Fruit fly (Drosophila melanogaster) whole organism, embryonic: ENCODE measurements around the gene Nepl4.
A peak's percentile ranks its signal among the peaks of the same experiment; 100 is the strongest.

Experiments used
- BEAF-32 ChIP-seq: fragments of 200-800 bp; sonication (Bioruptor generic); optimal IDR thresholded peaks from 3 replicates; lab custom pipeline; 2017; ENCODE audit warnings: missing biosample characterization, missing genetic modification characterization, mild to moderate bottlenecking, moderate library complexity, missing genetic modification reagents
- CG11696 ChIP-seq: fragments of 200-800 bp; sonication (Bioruptor generic); IDR thresholded peaks from 2 replicates; pipeline ENCODE4 v1.3.6; 2022; ENCODE audit warnings: missing biosample characterization, missing genetic modification characterization
- CG13624 ChIP-seq: fragments of 200-800 bp; sonication (Bioruptor generic); optimal IDR thresholded peaks from 2 replicates; lab custom pipeline; 2016; ENCODE audit warnings: missing biosample characterization, missing genetic modification characterization
- CG16863 ChIP-seq: fragments of 200-800 bp; sonication (Bioruptor generic); optimal IDR thresholded peaks from 3 replicates; lab custom pipeline; 2016; ENCODE audit warnings: missing biosample characterization, missing genetic modification characterization
- CG17359 ChIP-seq: fragments of 200-800 bp; sonication (Bioruptor generic); optimal IDR thresholded peaks from 3 replicates; lab custom pipeline; 2018; ENCODE audit warnings: missing biosample characterization, mild to moderate bottlenecking, missing genetic modification characterization, moderate library complexity
- CG1792 ChIP-seq: fragments of 200-800 bp; sonication (Bioruptor generic); optimal IDR thresholded peaks from 2 replicates; lab custom pipeline; 2016; ENCODE audit warnings: missing biosample characterization, missing genetic modification characterization
- CG18011 ChIP-seq: fragments of 200-800 bp; sonication (Bioruptor generic); optimal IDR thresholded peaks from 2 replicates; lab custom pipeline; 2017; ENCODE audit warnings: missing biosample characterization, missing genetic modification characterization, mild to moderate bottlenecking, moderate library complexity, missing genotype
- CG1832 ChIP-seq: fragments of 200-800 bp; sonication (Bioruptor generic); optimal IDR thresholded peaks from 2 replicates; lab custom pipeline; 2017; ENCODE audit warnings: missing biosample characterization, mild to moderate bottlenecking, missing genetic modification characterization, inconsistent platforms
- CG18599 ChIP-seq: fragments of 200-800 bp; sonication (Bioruptor generic); optimal IDR thresholded peaks from 3 replicates; lab custom pipeline; 2017; ENCODE audit warnings: missing biosample characterization, missing genetic modification characterization, mild to moderate bottlenecking, moderate library complexity, missing genetic modification reagents
- CG2120 ChIP-seq: fragments of 200-800 bp; sonication (Bioruptor generic); optimal IDR thresholded peaks from 3 replicates; lab custom pipeline; 2016; ENCODE audit warnings: missing biosample characterization, missing genetic modification characterization
- CG30020 ChIP-seq: fragments of 200-800 bp; optimal IDR thresholded peaks from 2 replicates; lab custom pipeline; 2019; ENCODE audit warnings: missing biosample characterization, mild to moderate bottlenecking, missing genetic modification characterization, moderate library complexity
- CG3407 ChIP-seq: fragments of 200-800 bp; sonication (Bioruptor generic); optimal IDR thresholded peaks from 2 replicates; lab custom pipeline; 2018; ENCODE audit warnings: missing biosample characterization, mild to moderate bottlenecking, missing genetic modification characterization
- CG34224 ChIP-seq: fragments of 200-800 bp; sonication (Bioruptor generic); IDR thresholded peaks from 3 replicates; pipeline ENCODE4 v1.3.6; 2022; ENCODE audit warnings: missing biosample characterization, missing genetic modification characterization; ENCODE audit not compliant: partially characterized antibody
- CG3726 ChIP-seq: fragments of 200-800 bp; sonication (Bioruptor generic); IDR thresholded peaks from 3 replicates; pipeline ENCODE4, ENCODE4 v1.3.6; 2022; ENCODE audit warnings: missing biosample characterization, missing genetic modification characterization
- CG5953 ChIP-seq: fragments of 200-800 bp; sonication (Bioruptor generic); IDR thresholded peaks from 2 replicates; pipeline ENCODE4 v1.3.6; 2022; ENCODE audit warnings: missing biosample characterization, missing genetic modification characterization
- CG7963 ChIP-seq: fragments of 200-800 bp; sonication (Bioruptor generic); IDR thresholded peaks from 3 replicates; pipeline ENCODE4 v1.3.6; 2022; ENCODE audit warnings: missing biosample characterization, missing genetic modification characterization; ENCODE audit not compliant: partially characterized antibody
- CG9797 ChIP-seq: fragments of 200-800 bp; sonication (Bioruptor generic); optimal IDR thresholded peaks from 3 replicates; lab custom pipeline; 2018; ENCODE audit warnings: missing biosample characterization, mild to moderate bottlenecking, missing genetic modification characterization
- Dfd ChIP-seq, 2 experiments: fragments of >200 bp; optimal IDR thresholded peaks; 2 replicates each; lab custom pipeline; 2017; ENCODE audit warnings: missing biosample characterization in 2 of 2, missing genetic modification characterization in 2 of 2
- Doc3 ChIP-seq: fragments of 200-800 bp; sonication (Bioruptor generic); IDR thresholded peaks from 3 replicates; pipeline ENCODE4 v1.3.6; 2022; ENCODE audit warnings: missing biosample characterization, missing genetic modification characterization; ENCODE audit not compliant: partially characterized antibody
- Fer3 ChIP-seq: fragments of 200-800 bp; sonication (Bioruptor generic); optimal IDR thresholded peaks from 2 replicates; lab custom pipeline; 2018; ENCODE audit warnings: missing biosample characterization, mild to moderate bottlenecking, missing genetic modification characterization, moderate library complexity
- Gsc ChIP-seq: fragments of 200-800 bp; sonication (Bioruptor generic); IDR thresholded peaks from 2 replicates; pipeline ENCODE4 v1.3.6; 2022; ENCODE audit warnings: missing biosample characterization, missing genetic modification characterization
- H15 ChIP-seq: fragments of 200-800 bp; sonication (Bioruptor generic); IDR thresholded peaks from 3 replicates; pipeline ENCODE4 v1.3.6; 2022; ENCODE audit warnings: missing biosample characterization, missing genetic modification characterization
- Hr39 ChIP-seq: fragments of >200 bp; optimal IDR thresholded peaks from 2 replicates; lab custom pipeline; 2017
- MESR4 ChIP-seq: fragments of 200-800 bp; sonication (Bioruptor generic); optimal IDR thresholded peaks from 2 replicates; lab custom pipeline; 2018; ENCODE audit warnings: missing biosample characterization, mild to moderate bottlenecking, missing genetic modification characterization, moderate library complexity
- Mad ChIP-seq: fragments of 200-800 bp; sonication (Bioruptor generic); optimal IDR thresholded peaks from 2 replicates; lab custom pipeline; 2016; ENCODE audit warnings: missing biosample characterization, missing genetic modification characterization
- Myb ChIP-seq: fragments of 200-800 bp; sonication (Bioruptor generic); optimal IDR thresholded peaks from 2 replicates; lab custom pipeline; 2016; ENCODE audit warnings: missing biosample characterization, missing genetic modification characterization
- NC2α ChIP-seq: fragments of 200-800 bp; sonication (Bioruptor generic); optimal IDR thresholded peaks from 2 replicates; lab custom pipeline; 2016; ENCODE audit warnings: missing biosample characterization, missing genetic modification characterization
- Neu2 ChIP-seq: fragments of 200-800 bp; sonication (Bioruptor generic); optimal IDR thresholded peaks from 3 replicates; lab custom pipeline; 2016; ENCODE audit warnings: missing biosample characterization, missing genetic modification characterization, borderline replicate concordance
- Nf-YB ChIP-seq: fragments of 200-800 bp; sonication (Bioruptor generic); optimal IDR thresholded peaks from 3 replicates; lab custom pipeline; 2019; ENCODE audit warnings: missing biosample characterization, mild to moderate bottlenecking, missing genetic modification characterization, moderate library complexity
- Sox100B ChIP-seq: fragments of 200-800 bp; sonication (Bioruptor generic); optimal IDR thresholded peaks from 3 replicates; lab custom pipeline; 2018; ENCODE audit warnings: missing biosample characterization, mild to moderate bottlenecking, missing genetic modification characterization
- Trl ChIP-seq, 3 experiments: fragments of >200 bp in 2 of 3; fragments of 200-800 bp in 1 of 3; sonication (Bioruptor generic) in 1 of 3; optimal IDR thresholded peaks; 2 replicates in 1 of 3; 3 replicates in 2 of 3; lab custom pipeline; 2016 to 2017; ENCODE audit warnings: missing biosample characterization in 1 of 3, missing genetic modification characterization in 1 of 3
- bab2 ChIP-seq: fragments of 200-800 bp; sonication (Bioruptor generic); optimal IDR thresholded peaks from 2 replicates; lab custom pipeline; 2016; ENCODE audit warnings: missing biosample characterization, missing genetic modification characterization
- cwo ChIP-seq: fragments of 200-800 bp; sonication (Bioruptor generic); optimal IDR thresholded peaks from 3 replicates; lab custom pipeline; 2017; ENCODE audit warnings: missing biosample characterization, missing genetic modification characterization, mild to moderate bottlenecking, moderate library complexity, missing genetic modification reagents
- dysf ChIP-seq: fragments of 200-800 bp; sonication (Bioruptor generic); IDR thresholded peaks from 3 replicates; pipeline ENCODE4 v1.3.6; 2022; ENCODE audit warnings: missing biosample characterization, missing genetic modification characterization
- eve ChIP-seq, 2 experiments: fragments of >200 bp; optimal IDR thresholded peaks; 2 replicates each; lab custom pipeline; 2017; ENCODE audit warnings: missing biosample characterization in 2 of 2, missing genetic modification characterization in 2 of 2
- fd3F ChIP-seq: fragments of 200-800 bp; sonication (Bioruptor generic); optimal IDR thresholded peaks from 2 replicates; lab custom pipeline; 2018; ENCODE audit warnings: missing biosample characterization, mild to moderate bottlenecking, missing genetic modification characterization, moderate library complexity
- gcm2 ChIP-seq: fragments of 200-800 bp; sonication (Bioruptor generic); optimal IDR thresholded peaks from 2 replicates; lab custom pipeline; 2016; ENCODE audit warnings: missing biosample characterization, missing genetic modification characterization
- gt ChIP-seq: fragments of 200-800 bp; sonication (Bioruptor generic); IDR thresholded peaks from 2 replicates; pipeline ENCODE4 v1.3.6; 2022; ENCODE audit warnings: missing biosample characterization, missing genetic modification characterization
- inv ChIP-seq: fragments of 200-800 bp; sonication (Bioruptor generic); IDR thresholded peaks from 2 replicates; pipeline ENCODE4 v1.3.6; 2022; ENCODE audit warnings: missing biosample characterization, missing genetic modification characterization; ENCODE audit not compliant: partially characterized antibody
- jing ChIP-seq: fragments of 200-800 bp; sonication (Bioruptor generic); optimal IDR thresholded peaks from 2 replicates; lab custom pipeline; 2018; ENCODE audit warnings: missing biosample characterization, mild to moderate bottlenecking, missing genetic modification characterization
- nerfin-1 ChIP-seq: fragments of 200-800 bp; sonication (Bioruptor generic); optimal IDR thresholded peaks from 3 replicates; lab custom pipeline; 2019; ENCODE audit warnings: missing biosample characterization, mild to moderate bottlenecking, missing genetic modification characterization, moderate library complexity
- nerfin-2 ChIP-seq: fragments of 200-800 bp; sonication (Bioruptor generic); IDR thresholded peaks from 2 replicates; pipeline ENCODE4 v1.3.6; 2022; ENCODE audit warnings: missing biosample characterization, missing genetic modification characterization; ENCODE audit not compliant: partially characterized antibody
- pfk ChIP-seq: fragments of 200-800 bp; sonication (Bioruptor generic); optimal IDR thresholded peaks from 2 replicates; lab custom pipeline; 2018; ENCODE audit warnings: missing biosample characterization, mild to moderate bottlenecking, missing genetic modification characterization, moderate library complexity
- sens ChIP-seq: fragments of 200-800 bp; sonication (Bioruptor generic); peaks from one replicate; lab custom pipeline; 2016; ENCODE audit warnings: missing biosample characterization, missing genetic modification characterization
- sisA ChIP-seq: fragments of 200-800 bp; sonication (Bioruptor generic); IDR thresholded peaks from 2 replicates; pipeline ENCODE4 v1.3.6; 2022; ENCODE audit warnings: missing biosample characterization, missing genetic modification characterization
- so ChIP-seq: fragments of 200-800 bp; sonication (Bioruptor generic); IDR thresholded peaks from 3 replicates; pipeline ENCODE4 v1.3.6; 2022; ENCODE audit warnings: missing biosample characterization, missing genetic modification characterization
- tup ChIP-seq: fragments of 200-800 bp; sonication (Bioruptor generic); optimal IDR thresholded peaks from 2 replicates; lab custom pipeline; 2016; ENCODE audit warnings: missing biosample characterization, mild to moderate bottlenecking, missing genetic modification characterization, moderate library complexity
- usp ChIP-seq: fragments of >200 bp; optimal IDR thresholded peaks from 2 replicates; lab custom pipeline; 2017; ENCODE audit warnings: missing biosample characterization, missing genetic modification characterization

Nepl4 gene

DNA sequence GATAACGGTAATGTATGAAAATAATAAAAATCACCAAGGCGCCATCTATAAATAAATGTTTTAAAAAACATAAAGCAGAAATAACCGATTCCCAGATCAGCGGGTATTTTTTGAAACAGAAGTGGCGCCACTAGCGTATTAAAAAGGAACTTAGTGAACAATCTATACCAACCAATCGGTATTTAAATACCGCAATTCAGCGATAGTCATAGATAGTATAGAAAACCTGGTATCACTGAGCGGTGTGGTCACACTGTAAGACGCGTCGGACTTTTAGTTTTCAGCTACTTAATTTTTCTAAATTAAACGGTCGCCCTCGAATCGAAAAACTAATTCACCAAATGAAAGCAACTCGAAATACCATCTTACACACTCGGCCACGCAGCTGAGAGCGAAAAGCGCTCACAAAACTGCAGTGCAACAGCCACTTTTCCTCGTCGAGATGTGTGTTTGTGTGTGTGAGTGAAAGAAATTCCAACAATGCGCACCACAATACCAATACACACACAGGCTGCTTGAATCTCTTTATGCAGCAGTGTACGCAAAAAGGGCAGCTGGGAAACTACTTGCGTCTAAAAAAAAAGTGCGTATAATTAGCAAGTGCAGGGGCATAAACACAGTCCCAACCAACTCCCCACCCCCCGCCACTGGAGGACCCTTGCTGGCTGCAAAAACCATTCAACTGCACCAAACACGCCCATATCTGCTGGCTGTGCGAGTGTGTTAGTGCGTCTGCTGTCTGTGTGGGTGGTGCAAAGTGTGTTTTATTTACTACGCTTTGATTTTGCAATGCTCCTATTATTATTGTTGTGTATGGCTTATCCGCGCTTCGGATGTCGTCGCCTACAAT, 43.9 kb upstream of the Nepl4 start, which contains the start of gene PDZ-GEF (continued):
- TF ChIP-seq Sox100B (GFP tag; lab: Kevin White, UChicago) (no peak), Doc3 (no peak), CG18599 (GFP tag; lab: Kevin White, UChicago) (peak; percentile 7), CG18011 (GFP tag; lab: Kevin White, UChicago) (no peak), eve (GFP tag; optimal IDR thresholded peaks at IDR 0.05; lab: Kevin White, UChicago) (no peak), tup (GFP tag; lab: Kevin White, UChicago) (no peak), nerfin-2 (peak; percentile 44; the same call in 1 of the 2 replicates), CG13624 (GFP tag; lab: Kevin White, UChicago) (peak; percentile 37), Trl (optimal IDR thresholded peaks at IDR 0.05; lab: Kevin White, UChicago) (no peak), Trl (GFP tag; optimal IDR thresholded peaks at IDR 0.05; lab: Kevin White, UChicago) (peak; percentile 75), CG3726 (GFP tag; lab: Robert Waterston, UW) (no peak), usp (GFP tag; lab: Kevin White, UChicago) (no peak), CG16863 (peak; percentile 56), CG2120 (GFP tag; lab: Kevin White, UChicago) (peak; percentile 57), Gsc (GFP tag; lab: Robert Waterston, UW) (no peak), jing (GFP tag; lab: Kevin White, UChicago) (no peak), CG1832 (GFP tag; lab: Kevin White, UChicago) (no peak), MESR4 (GFP tag; lab: Kevin White, UChicago) (peak; percentile 87), sens (GFP tag; lab: Kevin White, UChicago) (peak; percentile 91), BEAF-32 (GFP tag; lab: Kevin White, UChicago) (peak; percentile 71), Myb (GFP tag; lab: Kevin White, UChicago) (peak; percentile 82), inv (GFP tag; lab: Robert Waterston, UW) (0 out of 2 replicates have a peak, but pooled peaks have one; percentile 33), CG34224 (GFP tag; lab: Robert Waterston, UW) (no peak; the same call in 2 of the 3 replicates), CG5953 (no peak), NC2α (GFP tag; lab: Kevin White, UChicago) (peak; percentile 37), cwo (GFP tag; lab: Kevin White, UChicago) (no peak), fd3F (peak; percentile 5), Neu2 (GFP tag; lab: Kevin White, UChicago) (no peak), CG9797 (GFP tag; lab: Kevin White, UChicago) (peak; percentile 95), Fer3 (tag; lab: Kevin White, UChicago) (no peak), bab2 (peak; percentile 51), Hr39 (no peak), CG7963 (GFP tag; lab: Robert Waterston, UW) (no peak), Dfd (GFP tag; optimal IDR thresholded peaks at IDR 0.05; lab: Kevin White, UChicago) (no peak), gt (GFP tag; lab: Robert Waterston, UW) (no peak), CG1792 (GFP tag; lab: Kevin White, UChicago) (no peak), Mad (GFP tag; lab: Kevin White, UChicago) (peak; percentile 33), CG17359 (no peak), CG30020 (tag; lab: Kevin White, UChicago) (no peak), gcm2 (GFP tag; lab: Kevin White, UChicago) (no peak), sisA (peak; percentile 62), Nf-YB (no peak), CG11696 (GFP tag; lab: Robert Waterston, UW) (no peak), so (0 out of 3 replicates have a peak, but pooled peaks have one; percentile 41), CG3407 (GFP tag; lab: Kevin White, UChicago) (peak; percentile 33), pfk (GFP tag; lab: Kevin White, UChicago) (no peak), H15 (GFP tag; lab: Robert Waterston, UW) (peak; percentile 69; the same call in 2 of the 3 replicates), nerfin-1 (peak; percentile 99), dysf (GFP tag; lab: Robert Waterston, UW) (peak; percentile 54; the same call in 2 of the 3 replicates)
